Fruit fly (Drosophila melanogaster): ENCODE measurements around the gene mnb.

- TF ChIP-seq CG1603 (tag; optimal IDR thresholded peaks at IDR 0.05) (peak; percentile 45), CG10321 (GFP tag; IDR thresholded peaks at IDR 0.05) (no peak), Ets65A (GFP tag) (no peak), zf30C (GFP tag; optimal IDR thresholded peaks at IDR 0.05) (peak; percentile 96), CG14014 (GFP tag; IDR thresholded peaks at IDR 0.05) (no peak), Atf6 (GFP tag; IDR thresholded peaks at IDR 0.05) (no peak), CrebB (tag; optimal IDR thresholded peaks at IDR 0.05) (no peak), ATbp (GFP tag; optimal IDR thresholded peaks at IDR 0.05) (peak; percentile 65), slou (GFP tag; optimal IDR thresholded peaks at IDR 0.05) (no peak), CG10959 (GFP tag; IDR thresholded peaks at IDR 0.05) (peak; percentile 39; the same call in 1 of the 2 replicates), lab (GFP tag; optimal IDR thresholded peaks at IDR 0.05) (peak; percentile 21)
These were observed 57.7 kb downstream of the mnb start for dm6 chrX:17829083-17829997.

Data from whole organism, embryonic.